Fruit fly (Drosophila melanogaster) ovary, adult (tissue): ENCODE measurements around the gene CG13931.

Experiments used
- CG17801 ChIP-seq: fragments of 200-800 bp; optimal IDR thresholded peaks from 2 replicates; lab custom pipeline; 2019; ENCODE audit warnings: missing biosample characterization, mild to moderate bottlenecking, missing genetic modification characterization, moderate library complexity; ENCODE audit not compliant: partially characterized antibody

CG13931 gene

dm6 chr3L:1730873-1731272, 28.7 kb upstream of the CG13931 start, which contains the start of gene drpr:
TSS of gene drpr (minus strand) at chr3L:1731107.
- peak; percentile 45 for TF ChIP-seq CG17801

- no peak for TF ChIP-seq CG17801
These were observed 28.0 kb upstream of the CG13931 start for dm6 chr3L:1730160-1730595.

- no peak for TF ChIP-seq CG17801
These were observed 27.4 kb upstream of the CG13931 start for dm6 chr3L:1729380-1730159.

- no peak for TF ChIP-seq CG17801
These were observed 25.2 kb upstream of the CG13931 start for dm6 chr3L:1727431-1727830.

- TF ChIP-seq CG17801, result no peak
These were observed 24.5 kb upstream of the CG13931 start for dm6 chr3L:1726747-1727146.

- no peak for TF ChIP-seq CG17801
These were observed 21.9 kb upstream of the CG13931 start, which contains the start of gene CG12035 for dm6 chr3L:1724090-1724489. TSS of gene CG12035 (plus strand) at chr3L:1724390.

dm6 chr3L:1723053-1723452, 20.8 kb upstream of the CG13931 start, which contains the start of gene CG18171:
TSS of gene CG18171 (minus strand) at chr3L:1723153.
- TF ChIP-seq CG17801, result no peak

dm6 chr3L:1711218-1711617, 9.0 kb upstream of the CG13931 start:
- no peak for TF ChIP-seq CG17801

- no peak for TF ChIP-seq CG17801
These were observed 8.4 kb upstream of the CG13931 start for dm6 chr3L:1710562-1710961.

- TF ChIP-seq CG17801, result no peak
These were observed 7.0 kb upstream of the CG13931 start for dm6 chr3L:1709161-1709560.

dm6 chr3L:1694317-1694716, 7.9 kb downstream of the CG13931 start, which contains the start of gene CG12011:
TSS of gene CG12011 (plus strand) at chr3L:1694617.
- no peak for TF ChIP-seq CG17801

- TF ChIP-seq CG17801, result no peak
These were observed 9.3 kb downstream of the CG13931 start for dm6 chr3L:1692859-1693258.

- TF ChIP-seq CG17801, result no peak
These were observed 10.0 kb downstream of the CG13931 start for dm6 chr3L:1692122-1692786.

dm6 chr3L:1690727-1691413, 11.3 kb downstream of the CG13931 start:
- TF ChIP-seq CG17801, result no peak

- no peak for TF ChIP-seq CG17801
These were observed 13.6 kb downstream of the CG13931 start for dm6 chr3L:1688569-1688968.

dm6 chr3L:1688161-1688560, 14.0 kb downstream of the CG13931 start:
- no peak for TF ChIP-seq CG17801

- TF ChIP-seq CG17801, result no peak
These were observed 19.1 kb downstream of the CG13931 start for dm6 chr3L:1683091-1683490.
